In genomic region chr3R:15993139-15993804, dm6 we compare ENCODE assay signal across 2 fruit fly cellular contexts.
TF ChIP-seq lines count a peak whose summit lies in the region.

No protein-coding gene starts in this region.

TF ChIP-seq in whole organism, embryonic, 481 proteins besides CTCF, POLR2A, EP300 and RAD21 (continued from another document and continues in another):
- TF ChIP-seq CG18262 (tag; optimal IDR thresholded peaks at IDR 0.05; lab: Kevin White, UChicago) (peak; percentile 52), HLHmδ (GFP tag; optimal IDR thresholded peaks at IDR 0.05; lab: Kevin White, UChicago) (peak; percentile 21), Dbx (GFP tag; IDR thresholded peaks at IDR 0.05; lab: Robert Waterston, UW) (no peak), CG14710 (tag; optimal IDR thresholded peaks at IDR 0.05; lab: Kevin White, UChicago) (no peak), CG9215 (GFP tag; IDR thresholded peaks at IDR 0.05; lab: Robert Waterston, UW) (no peak), CG12769 (tag; optimal IDR thresholded peaks at IDR 0.05; lab: Kevin White, UChicago) (no peak), Side (GFP tag; optimal IDR thresholded peaks at IDR 0.05; lab: Kevin White, UChicago) (no peak), kay (GFP tag; optimal IDR thresholded peaks at IDR 0.05; lab: Kevin White, UChicago) (no peak), sens (GFP tag; lab: Kevin White, UChicago) (no peak), Hand (GFP tag; optimal IDR thresholded peaks at IDR 0.05; lab: Kevin White, UChicago) (no peak), CG2120 (GFP tag; optimal IDR thresholded peaks at IDR 0.05; lab: Kevin White, UChicago) (no peak), odd (GFP tag; optimal IDR thresholded peaks at IDR 0.05; lab: Kevin White, UChicago) (no peak), grau (tag; optimal IDR thresholded peaks at IDR 0.05; lab: Kevin White, UChicago) (peak; percentile 21), Lpt (GFP tag; optimal IDR thresholded peaks at IDR 0.05; lab: Kevin White, UChicago) (no peak), CG4328 (GFP tag; optimal IDR thresholded peaks at IDR 0.05; lab: Kevin White, UChicago) (no peak), CG17912 (GFP tag; optimal IDR thresholded peaks at IDR 0.05; lab: Kevin White, UChicago) (peak; percentile 42), z (GFP tag; IDR thresholded peaks at IDR 0.05; lab: Robert Waterston, UW) (no peak), Mad (GFP tag; optimal IDR thresholded peaks at IDR 0.05; lab: Kevin White, UChicago) (no peak), nom (GFP tag; optimal IDR thresholded peaks at IDR 0.05; lab: Kevin White, UChicago) (peak; percentile 31), CG2129 (GFP tag; IDR thresholded peaks at IDR 0.05; lab: Robert Waterston, UW; ENCODE audit: partially characterized antibody) (no peak), CG7745 (tag; optimal IDR thresholded peaks at IDR 0.05; lab: Kevin White, UChicago) (no peak), usp (GFP tag; optimal IDR thresholded peaks at IDR 0.05; lab: Kevin White, UChicago) (no peak), cato (GFP tag; optimal IDR thresholded peaks at IDR 0.05; lab: Kevin White, UChicago; ENCODE audit: borderline replicate concordance) (no peak), bbx (GFP tag; IDR thresholded peaks at IDR 0.05; lab: Robert Waterston, UW; ENCODE audit: partially characterized antibody) (peak; percentile 49), MTF-1 (GFP tag; optimal IDR thresholded peaks at IDR 0.05; lab: Kevin White, UChicago; ENCODE audit: borderline replicate concordance) (no peak), otp (GFP tag; IDR thresholded peaks at IDR 0.05; lab: Robert Waterston, UW) (no peak), CG1792 (GFP tag; optimal IDR thresholded peaks at IDR 0.05; lab: Kevin White, UChicago) (no peak), CG6272 (GFP tag; IDR thresholded peaks at IDR 0.05; lab: Robert Waterston, UW) (no peak), sisA (GFP tag; IDR thresholded peaks at IDR 0.05; lab: Robert Waterston, UW) (no peak), gcm2 (GFP tag; optimal IDR thresholded peaks at IDR 0.05; lab: Kevin White, UChicago) (no peak), CG13894 (tag; optimal IDR thresholded peaks at IDR 0.05; lab: Kevin White, UChicago) (no peak), CG14860 (GFP tag; IDR thresholded peaks at IDR 0.05; lab: Robert Waterston, UW; ENCODE audit: partially characterized antibody) (no peak), ATbp (GFP tag; optimal IDR thresholded peaks at IDR 0.05; lab: Kevin White, UChicago) (no peak), tin (GFP tag; optimal IDR thresholded peaks at IDR 0.05; lab: Kevin White, UChicago) (no peak), CG17328 (GFP tag; IDR thresholded peaks at IDR 0.05; lab: Robert Waterston, UW) (no peak), corto (GFP tag; optimal IDR thresholded peaks at IDR 0.05; lab: Kevin White, UChicago) (no peak), Asciz (GFP tag; optimal IDR thresholded peaks at IDR 0.05; lab: Kevin White, UChicago) (no peak), Bgb (GFP tag; IDR thresholded peaks at IDR 0.05; lab: Robert Waterston, UW; ENCODE audit: partially characterized antibody) (no peak), CG2889 (GFP tag; IDR thresholded peaks at IDR 0.05; lab: Robert Waterston, UW) (no peak), sima (GFP tag; optimal IDR thresholded peaks at IDR 0.05; lab: Kevin White, UChicago) (no peak), Doc2 (GFP tag; IDR thresholded peaks at IDR 0.05; lab: Robert Waterston, UW) (no peak), Xbp1 (GFP tag; optimal IDR thresholded peaks at IDR 0.05; lab: Kevin White, UChicago) (no peak), CG9437 (GFP tag; optimal IDR thresholded peaks at IDR 0.05; lab: Kevin White, UChicago) (no peak), ems (GFP tag; optimal IDR thresholded peaks at IDR 0.05; lab: Kevin White, UChicago) (no peak), CG2202 (tag; optimal IDR thresholded peaks at IDR 0.05; lab: Kevin White, UChicago) (no peak), org-1 (GFP tag; optimal IDR thresholded peaks at IDR 0.05; lab: Kevin White, UChicago) (no peak), ewg (GFP tag; optimal IDR thresholded peaks at IDR 0.05; lab: Kevin White, UChicago) (no peak), CG16815 (GFP tag; optimal IDR thresholded peaks at IDR 0.05; lab: Kevin White, UChicago) (no peak), CG1529 (GFP tag; optimal IDR thresholded peaks at IDR 0.05; lab: Kevin White, UChicago) (no peak), inv (GFP tag; IDR thresholded peaks at IDR 0.05; lab: Robert Waterston, UW; ENCODE audit: partially characterized antibody) (no peak), sens-2 (GFP tag; IDR thresholded peaks at IDR 0.05; lab: Robert Waterston, UW) (no peak), CG15696 (tag; optimal IDR thresholded peaks at IDR 0.05; lab: Kevin White, UChicago) (no peak), insv (GFP tag; optimal IDR thresholded peaks at IDR 0.05; lab: Kevin White, UChicago) (no peak), Meics (GFP tag; optimal IDR thresholded peaks at IDR 0.05; lab: Kevin White, UChicago) (no peak), pum (GFP tag; optimal IDR thresholded peaks at IDR 0.05; lab: Kevin White, UChicago) (no peak), CG9609 (GFP tag; optimal IDR thresholded peaks at IDR 0.05; lab: Kevin White, UChicago) (no peak), CG11398 (GFP tag; optimal IDR thresholded peaks at IDR 0.05; lab: Kevin White, UChicago) (no peak), Blimp-1 (GFP tag; optimal IDR thresholded peaks at IDR 0.05; lab: Kevin White, UChicago) (no peak), CG10366 (GFP tag; IDR thresholded peaks at IDR 0.05; lab: Robert Waterston, UW) (no peak), YL-1 (GFP tag; optimal IDR thresholded peaks at IDR 0.05; lab: Kevin White, UChicago) (no peak), eyg (GFP tag; optimal IDR thresholded peaks at IDR 0.05; lab: Kevin White, UChicago) (no peak), fd3F (GFP tag; optimal IDR thresholded peaks at IDR 0.05; lab: Kevin White, UChicago) (no peak), aop (GFP tag; IDR thresholded peaks at IDR 0.05; lab: Robert Waterston, UW) (no peak), jing (GFP tag; optimal IDR thresholded peaks at IDR 0.05; lab: Kevin White, UChicago) (no peak), Fer3 (tag; optimal IDR thresholded peaks at IDR 0.05; lab: Kevin White, UChicago) (no peak), CrebB (tag; optimal IDR thresholded peaks at IDR 0.05; lab: Kevin White, UChicago) (no peak), CG32772 (GFP tag; IDR thresholded peaks at IDR 0.05; lab: Robert Waterston, UW) (no peak), CG12071 (GFP tag; optimal IDR thresholded peaks at IDR 0.05; lab: Kevin White, UChicago) (peak; percentile 2), CG12391 (tag; optimal IDR thresholded peaks at IDR 0.05; lab: Kevin White, UChicago) (peak; percentile 32), CG14441 (GFP tag; IDR thresholded peaks at IDR 0.05; lab: Robert Waterston, UW) (no peak)

TF ChIP-seq in whole organism, prepupa, 60 proteins besides CTCF, POLR2A, EP300 and RAD21 (continued from another document):
- no peak for TF ChIP-seq Smox (GFP tag; optimal IDR thresholded peaks at IDR 0.05; lab: Kevin White, UChicago)
